Worm (Caenorhabditis elegans): ENCODE results near the gene Y64H9A.2.
A peak's percentile ranks its signal among the peaks of the same experiment; 100 is the strongest.

The Y64H9A.2 gene

DNA sequence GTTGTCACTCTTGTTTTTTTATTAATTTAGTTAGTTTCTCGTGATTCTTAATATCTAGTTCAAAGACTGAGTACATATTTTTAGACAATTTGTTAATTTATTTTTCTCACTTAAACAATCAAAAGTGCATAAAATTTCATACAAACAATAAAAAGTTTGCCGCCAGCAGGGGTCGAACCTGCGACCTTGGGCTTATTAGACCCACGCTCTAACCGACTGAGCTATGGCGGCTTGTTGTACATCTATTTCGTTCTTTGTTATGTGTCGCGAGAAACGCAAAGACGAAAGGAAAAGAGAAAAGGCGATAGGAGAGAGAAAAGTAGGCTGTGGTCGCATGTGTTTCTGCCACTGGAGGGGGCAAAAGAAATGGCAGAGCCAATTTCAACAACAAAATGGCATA, 41.7 kb downstream of the Y64H9A.2 start (continued):
- no peak for TF ChIP-seq pha-4 (tag; optimal IDR thresholded peaks at IDR 0.05)
- 0 out of 2 replicates have a peak, but pooled peaks have one; percentile 45 for TF ChIP-seq hsf-1 (GFP tag; IDR thresholded peaks at IDR 0.05)
- peak; percentile 61; the same call in 1 of the 2 replicates for TF ChIP-seq Y56A3A.18 (GFP tag; IDR thresholded peaks at IDR 0.05)
- TF ChIP-seq efl-1 (GFP tag; optimal IDR thresholded peaks at IDR 0.05) = no peak
- peak; percentile 64 to 93 for TF ChIP-seq rec-8 (tag; optimal IDR thresholded peaks at IDR 0.05)
- TF ChIP-seq mes-4 (tag; optimal IDR thresholded peaks at IDR 0.05) = peak; percentile 70
- TF ChIP-seq B0336.3 (GFP tag; IDR thresholded peaks at IDR 0.05) = peak; percentile 71; the same call in 1 of the 2 replicates
- TF ChIP-seq lsy-27 (tag; optimal IDR thresholded peaks at IDR 0.05; ENCODE audit: borderline replicate concordance, insufficient read depth) = peak; percentile 76
- TF ChIP-seq fkh-3 (tag; optimal IDR thresholded peaks at IDR 0.05) = peak; percentile 74
- no peak for TF ChIP-seq Y79H2A.3 (GFP tag; conservative IDR thresholded peaks at IDR 0.05)

DNA sequence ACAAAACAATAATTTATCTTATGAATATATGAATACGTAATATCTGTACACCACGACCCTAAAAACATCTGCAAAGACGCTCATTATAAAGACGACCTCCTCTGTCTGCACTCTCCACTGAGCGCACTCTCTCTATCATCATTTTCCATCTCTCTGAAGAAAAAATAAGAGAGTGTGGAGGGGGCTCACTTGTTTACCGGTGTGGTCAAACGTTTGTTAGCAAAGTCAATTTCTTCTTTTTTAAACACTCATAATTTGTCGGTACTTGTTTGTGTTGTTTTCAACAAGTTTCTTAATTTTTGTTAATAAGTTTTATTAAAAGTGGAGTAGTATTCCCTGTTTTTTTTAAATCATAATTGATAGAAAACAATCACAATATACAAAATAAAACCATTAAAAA, 42.4 kb downstream of the Y64H9A.2 start:
- TF ChIP-seq snpc-1.1 (tag; optimal IDR thresholded peaks at IDR 0.05; ENCODE audit: insufficient read depth) (no peak), K11D2.4 (GFP tag; IDR thresholded peaks at IDR 0.05) (no peak), hmg-1.2 (GFP tag; IDR thresholded peaks at IDR 0.05) (peak; percentile 44; the same call in 1 of the 2 replicates), ama-1 (optimal IDR thresholded peaks at IDR 0.05) (no peak), ama-1 (GFP tag; optimal IDR thresholded peaks at IDR 0.05) (no peak)

DNA sequence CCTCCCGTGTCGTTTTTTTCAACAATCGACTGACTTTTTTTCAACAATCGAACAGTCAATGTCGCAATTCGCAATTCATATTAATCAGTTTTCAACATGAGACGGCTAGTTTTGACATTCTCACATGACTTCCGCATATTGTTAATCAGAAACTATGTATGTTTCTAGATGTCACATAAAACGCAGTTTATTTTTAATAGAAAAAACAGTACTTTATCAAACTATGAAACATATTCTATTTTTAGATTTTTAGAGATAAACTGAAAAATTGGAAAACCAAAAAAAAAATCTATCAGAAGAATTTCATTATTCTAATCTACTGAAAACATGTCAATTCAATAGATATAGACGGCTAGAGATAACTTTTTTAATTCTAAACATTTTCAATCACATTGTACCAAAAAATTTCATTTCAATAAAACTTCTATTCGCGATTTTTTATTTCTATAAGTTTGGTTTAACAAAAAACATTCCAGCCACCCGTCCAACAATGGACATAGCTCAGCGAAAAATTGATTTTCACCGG, 43.7 kb downstream of the Y64H9A.2 start, which contains the start of gene pnk-4:
pnk-4 (plus strand) TSS at position 476 of the 526 bp plus-strand sequence.
- TF ChIP-seq B0019.2 (GFP tag; conservative IDR thresholded peaks at IDR 0.05) = no peak
- no peak for TF ChIP-seq Y56A3A.18 (GFP tag; IDR thresholded peaks at IDR 0.05)
- no peak for TF ChIP-seq rpc-1 (optimal IDR thresholded peaks at IDR 0.05)
- TF ChIP-seq rpc-1 (tag; optimal IDR thresholded peaks at IDR 0.05) = no peak
- TF ChIP-seq Y67H2A.10 (GFP tag; conservative IDR thresholded peaks at IDR 0.05) = no peak
- TF ChIP-seq lir-1 (GFP tag; conservative IDR thresholded peaks at IDR 0.05) = no peak
- no peak for TF ChIP-seq lag-1 (GFP tag; IDR thresholded peaks at IDR 0.05)

- TF ChIP-seq xnd-1 (tag; optimal IDR thresholded peaks at IDR 0.05) = no peak
- no peak for TF ChIP-seq C06A6.2 (GFP tag; conservative IDR thresholded peaks at IDR 0.05)
- peak; percentile 65 for TF ChIP-seq nhr-80 (tag; optimal IDR thresholded peaks at IDR 0.05)
- TF ChIP-seq B0019.2 (GFP tag; conservative IDR thresholded peaks at IDR 0.05) = no peak
Measured at ce11 chrX:5093997-5094396, 50.2 kb downstream of the Y64H9A.2 start.

Data from whole organism, young adult.